Fruit fly (Drosophila melanogaster) whole organism, embryonic: ENCODE measurements around the gene DopEcR.

ENCODE experiments used
- Asciz ChIP-seq: fragments of 200-800 bp; sonication (Bioruptor generic); optimal IDR thresholded peaks from 2 replicates; lab custom pipeline; 2017; ENCODE audit warnings: missing biosample characterization, mild to moderate bottlenecking, missing genetic modification characterization, missing genetic modification reagents
- CG11456 ChIP-seq: fragments of 200-800 bp; sonication (Bioruptor generic); IDR thresholded peaks from 3 replicates; pipeline ENCODE4 v1.3.6; 2022; ENCODE audit warnings: missing biosample characterization, missing genetic modification characterization
- CG12104 ChIP-seq: fragments of 200-800 bp; sonication (Bioruptor generic); optimal IDR thresholded peaks from 3 replicates; lab custom pipeline; 2016; ENCODE audit warnings: missing biosample characterization, missing genetic modification characterization
- CG12744 ChIP-seq: fragments of 200-800 bp; sonication (Bioruptor generic); optimal IDR thresholded peaks from 2 replicates; lab custom pipeline; 2016; ENCODE audit warnings: missing biosample characterization, missing genetic modification characterization
- CG13287 ChIP-seq: fragments of 200-800 bp; sonication (Bioruptor generic); IDR thresholded peaks from 2 replicates; pipeline ENCODE4 v1.3.6; 2022; ENCODE audit warnings: missing biosample characterization, missing genetic modification characterization; ENCODE audit not compliant: partially characterized antibody
- CG17361 ChIP-seq: fragments of 200-800 bp; sonication (Bioruptor generic); IDR thresholded peaks from 3 replicates; pipeline ENCODE4 v1.3.6; 2022; ENCODE audit warnings: missing biosample characterization, missing genetic modification characterization
- CG17568 ChIP-seq: fragments of 200-800 bp; sonication (Bioruptor generic); optimal IDR thresholded peaks from 2 replicates; lab custom pipeline; 2018; ENCODE audit warnings: missing biosample characterization, mild to moderate bottlenecking, missing genetic modification characterization, moderate library complexity
- CG2120 ChIP-seq: fragments of 200-800 bp; sonication (Bioruptor generic); optimal IDR thresholded peaks from 3 replicates; lab custom pipeline; 2016; ENCODE audit warnings: missing biosample characterization, missing genetic modification characterization
- CG2678 ChIP-seq: fragments of 200-800 bp; sonication (Bioruptor generic); optimal IDR thresholded peaks from 3 replicates; lab custom pipeline; 2019; ENCODE audit warnings: missing biosample characterization, mild to moderate bottlenecking, missing genetic modification characterization, moderate library complexity
- CG31388 ChIP-seq: fragments of 200-800 bp; sonication (Bioruptor generic); optimal IDR thresholded peaks from 2 replicates; lab custom pipeline; 2016; ENCODE audit warnings: missing biosample characterization, missing genetic modification characterization
- CG33213 ChIP-seq: fragments of 200-800 bp; sonication (Bioruptor generic); optimal IDR thresholded peaks from 3 replicates; lab custom pipeline; 2016; ENCODE audit warnings: missing biosample characterization, missing genetic modification characterization
- CG3407 ChIP-seq: fragments of 200-800 bp; sonication (Bioruptor generic); optimal IDR thresholded peaks from 2 replicates; lab custom pipeline; 2018; ENCODE audit warnings: missing biosample characterization, mild to moderate bottlenecking, missing genetic modification characterization
- CG7372 ChIP-seq: fragments of 200-800 bp; sonication (Bioruptor generic); IDR thresholded peaks from 2 replicates; pipeline ENCODE4 v1.3.6; 2022; ENCODE audit warnings: missing biosample characterization, missing genetic modification characterization
- CG7987 ChIP-seq: fragments of 200-800 bp; sonication (Bioruptor generic); optimal IDR thresholded peaks from 2 replicates; lab custom pipeline; 2018; ENCODE audit warnings: missing biosample characterization, mild to moderate bottlenecking, missing genetic modification characterization, moderate library complexity
- H2.0 ChIP-seq: fragments of 200-800 bp; sonication (Bioruptor generic); IDR thresholded peaks from 2 replicates; pipeline ENCODE4 v1.3.6; 2022; ENCODE audit warnings: missing biosample characterization, missing genetic modification characterization
- Hr51 ChIP-seq, 2 experiments: fragments of 200-800 bp; sonication (Bioruptor generic); optimal IDR thresholded peaks; 2 replicates in 1 of 2; 3 replicates in 1 of 2; lab custom pipeline; 2016 to 2018; ENCODE audit warnings: missing biosample characterization in 2 of 2, missing genetic modification characterization in 2 of 2, mild to moderate bottlenecking in 1 of 2, moderate library complexity in 1 of 2
- Med ChIP-seq: fragments of 200-800 bp; sonication (Bioruptor generic); peaks from one replicate; lab custom pipeline; 2016; ENCODE audit warnings: missing biosample characterization, missing genetic modification characterization, mild to moderate bottlenecking, inconsistent platforms, moderate library complexity
- NC2β ChIP-seq: fragments of 200-800 bp; sonication (Bioruptor generic); optimal IDR thresholded peaks from 2 replicates; lab custom pipeline; 2016; ENCODE audit warnings: missing biosample characterization, missing genetic modification characterization
- Neu2 ChIP-seq: fragments of 200-800 bp; sonication (Bioruptor generic); optimal IDR thresholded peaks from 3 replicates; lab custom pipeline; 2016; ENCODE audit warnings: missing biosample characterization, missing genetic modification characterization, borderline replicate concordance
- Six4 ChIP-seq: fragments of 200-800 bp; sonication (Bioruptor generic); optimal IDR thresholded peaks from 2 replicates; lab custom pipeline; 2016; ENCODE audit warnings: missing biosample characterization, missing genetic modification characterization
- ara ChIP-seq: fragments of 200-800 bp; sonication (Bioruptor generic); IDR thresholded peaks from 2 replicates; pipeline ENCODE4 v1.3.6; 2022; ENCODE audit warnings: missing biosample characterization, missing genetic modification characterization
- bcd ChIP-seq: fragments of 200-800 bp; sonication (Bioruptor generic); optimal IDR thresholded peaks from 2 replicates; lab custom pipeline; 2017; ENCODE audit warnings: missing biosample characterization, mild to moderate bottlenecking, missing genetic modification characterization
- bowl ChIP-seq: fragments of 200-800 bp; sonication (Bioruptor generic); IDR thresholded peaks from 2 replicates; pipeline ENCODE4 v1.3.6; 2022; ENCODE audit warnings: missing biosample characterization, missing genetic modification characterization
- chinmo ChIP-seq: fragments of 200-800 bp; sonication (Bioruptor generic); IDR thresholded peaks from 4 replicates; pipeline ENCODE4 v1.3.6; 2022; ENCODE audit warnings: missing biosample characterization, missing genetic modification characterization; ENCODE audit not compliant: partially characterized antibody
- danr ChIP-seq: fragments of 200-800 bp; sonication (Bioruptor generic); IDR thresholded peaks from 2 replicates; pipeline ENCODE4 v1.3.6; 2022; ENCODE audit warnings: missing biosample characterization, missing genetic modification characterization
- dati ChIP-seq: fragments of 200-800 bp; sonication (Bioruptor generic); IDR thresholded peaks from 2 replicates; pipeline ENCODE4 v1.3.6; 2022; ENCODE audit warnings: missing biosample characterization, missing genetic modification characterization
- disco-r ChIP-seq: fragments of 200-800 bp; sonication (Bioruptor generic); optimal IDR thresholded peaks from 2 replicates; lab custom pipeline; 2016; ENCODE audit warnings: missing biosample characterization, missing genetic modification characterization
- dm ChIP-seq: fragments of 200-800 bp; sonication (Bioruptor generic); optimal IDR thresholded peaks from 3 replicates; lab custom pipeline; 2016; ENCODE audit warnings: missing biosample characterization, missing genetic modification characterization
- dmrt99B ChIP-seq: fragments of 200-800 bp; sonication (Bioruptor generic); optimal IDR thresholded peaks from 2 replicates; lab custom pipeline; 2018; ENCODE audit warnings: missing biosample characterization, mild to moderate bottlenecking, missing genetic modification characterization, moderate library complexity
- ems ChIP-seq: fragments of 200-800 bp; sonication (Bioruptor generic); optimal IDR thresholded peaks from 3 replicates; lab custom pipeline; 2016; ENCODE audit warnings: missing biosample characterization, missing genetic modification characterization
- eve ChIP-seq, 2 experiments: fragments of >200 bp; optimal IDR thresholded peaks; 2 replicates each; lab custom pipeline; 2017; ENCODE audit warnings: missing biosample characterization in 2 of 2, missing genetic modification characterization in 2 of 2
- fru ChIP-seq: fragments of >200 bp; optimal IDR thresholded peaks from 2 replicates; lab custom pipeline; 2017
- hkb ChIP-seq, 2 experiments: fragments of 200-800 bp in 1 of 2; fragments of >200 bp in 1 of 2; sonication (Bioruptor generic) in 1 of 2; IDR thresholded peaks in 1 of 2; optimal IDR thresholded peaks in 1 of 2; 2 replicates each; pipeline versions ENCODE4 v1.3.6 to Lab custom; 2017 to 2022; ENCODE audit warnings: missing biosample characterization in 1 of 2, missing genetic modification characterization in 1 of 2
- insv ChIP-seq, 2 experiments: fragments of 200-800 bp; sonication (Bioruptor generic); optimal IDR thresholded peaks; 3 replicates each; lab custom pipeline; 2016 to 2018; ENCODE audit warnings: missing biosample characterization in 2 of 2, missing genetic modification characterization in 2 of 2
- jing ChIP-seq: fragments of 200-800 bp; sonication (Bioruptor generic); optimal IDR thresholded peaks from 2 replicates; lab custom pipeline; 2018; ENCODE audit warnings: missing biosample characterization, mild to moderate bottlenecking, missing genetic modification characterization
- jumu ChIP-seq: fragments of 200-800 bp; sonication (Bioruptor generic); optimal IDR thresholded peaks from 3 replicates; lab custom pipeline; 2016; ENCODE audit warnings: missing biosample characterization, missing genetic modification characterization
- kah ChIP-seq: fragments of 200-800 bp; sonication (Bioruptor generic); optimal IDR thresholded peaks from 2 replicates; lab custom pipeline; 2018; ENCODE audit warnings: missing biosample characterization, mild to moderate bottlenecking, missing genetic modification characterization
- lab ChIP-seq: fragments of 200-800 bp; sonication (Bioruptor generic); optimal IDR thresholded peaks from 3 replicates; lab custom pipeline; 2017; ENCODE audit warnings: missing biosample characterization, missing genetic modification characterization, mild to moderate bottlenecking, moderate library complexity, missing genetic modification reagents
- lbe ChIP-seq: fragments of 200-800 bp; sonication (Bioruptor generic); optimal IDR thresholded peaks from 2 replicates; lab custom pipeline; 2016; ENCODE audit warnings: missing biosample characterization, mild to moderate bottlenecking, missing genetic modification characterization
- lmd ChIP-seq: fragments of 200-800 bp; sonication (Bioruptor generic); IDR thresholded peaks from 2 replicates; pipeline ENCODE4 v1.3.6; 2022; ENCODE audit warnings: missing biosample characterization, missing genetic modification characterization
- run ChIP-seq: fragments of 200-800 bp; sonication (Bioruptor generic); optimal IDR thresholded peaks from 3 replicates; lab custom pipeline; 2018; ENCODE audit warnings: missing biosample characterization, mild to moderate bottlenecking, missing genetic modification characterization
- sens ChIP-seq: fragments of 200-800 bp; sonication (Bioruptor generic); peaks from one replicate; lab custom pipeline; 2016; ENCODE audit warnings: missing biosample characterization, missing genetic modification characterization
- sisA ChIP-seq: fragments of 200-800 bp; sonication (Bioruptor generic); IDR thresholded peaks from 2 replicates; pipeline ENCODE4 v1.3.6; 2022; ENCODE audit warnings: missing biosample characterization, missing genetic modification characterization
- slbo ChIP-seq: fragments of 200-800 bp; sonication (Bioruptor generic); IDR thresholded peaks from 2 replicates; pipeline ENCODE4 v1.3.6; 2022; ENCODE audit warnings: missing biosample characterization, missing genetic modification characterization
- ttk ChIP-seq: fragments of 200-800 bp; sonication (Bioruptor generic); IDR thresholded peaks from 2 replicates; pipeline ENCODE4 v2.1.2; 2022; ENCODE audit warnings: missing biosample characterization, missing genetic modification characterization
- vnd ChIP-seq: fragments of 200-800 bp; sonication (Bioruptor generic); IDR thresholded peaks from 3 replicates; pipeline ENCODE4 v1.3.6; 2022; ENCODE audit warnings: missing biosample characterization, missing genetic modification characterization; ENCODE audit not compliant: partially characterized antibody
- vvl ChIP-seq: fragments of 200-800 bp; sonication (Bioruptor generic); IDR thresholded peaks from 2 replicates; pipeline ENCODE4 v1.3.6; 2022; ENCODE audit warnings: missing biosample characterization, missing genetic modification characterization
- zf30C ChIP-seq: fragments of 200-800 bp; sonication (Bioruptor generic); optimal IDR thresholded peaks from 3 replicates; lab custom pipeline; 2018; ENCODE audit warnings: missing biosample characterization, mild to moderate bottlenecking, missing genetic modification characterization

The DopEcR gene

DNA sequence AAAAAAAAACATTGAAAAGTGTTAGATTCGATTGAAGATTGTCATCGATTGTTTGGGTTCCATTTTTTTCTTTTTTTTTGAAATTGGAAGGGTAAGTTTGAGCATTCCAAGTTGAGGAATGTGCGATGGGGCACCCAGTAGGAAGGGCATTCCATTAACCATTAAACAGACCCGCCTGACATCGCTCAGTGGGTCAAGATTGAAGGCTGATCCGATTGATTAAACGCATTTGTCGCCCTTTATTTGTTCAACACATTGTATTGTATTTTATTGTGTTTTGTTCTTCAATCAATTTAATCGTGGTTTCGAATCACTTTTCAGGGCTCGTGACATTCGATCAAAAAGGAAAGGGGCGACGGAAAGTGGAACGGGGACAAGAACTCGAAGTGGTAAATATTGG is 39.1 kb downstream of the DopEcR start (continued):
- TF ChIP-seq eve (GFP tag; optimal IDR thresholded peaks at IDR 0.05; lab: Kevin White, UChicago), result peak in 1 of 2 experiments; percentile 69
- no peak for TF ChIP-seq CG11456 (GFP tag; lab: Robert Waterston, UW)
- TF ChIP-seq Six4, result no peak
- no peak for TF ChIP-seq Hr51 (GFP tag; optimal IDR thresholded peaks at IDR 0.05; lab: Kevin White, UChicago)
- TF ChIP-seq H2.0 (GFP tag; lab: Robert Waterston, UW), result no peak
- no peak for TF ChIP-seq CG2678 (tag; lab: Kevin White, UChicago)
- TF ChIP-seq Asciz (GFP tag; lab: Kevin White, UChicago), result no peak
- no peak for TF ChIP-seq CG17568
- TF ChIP-seq jing (GFP tag; lab: Kevin White, UChicago), result no peak
- TF ChIP-seq CG13287 (GFP tag; lab: Robert Waterston, UW), result no peak
- no peak for TF ChIP-seq zf30C (GFP tag; lab: Kevin White, UChicago)
- TF ChIP-seq CG7372, result no peak

DNA sequence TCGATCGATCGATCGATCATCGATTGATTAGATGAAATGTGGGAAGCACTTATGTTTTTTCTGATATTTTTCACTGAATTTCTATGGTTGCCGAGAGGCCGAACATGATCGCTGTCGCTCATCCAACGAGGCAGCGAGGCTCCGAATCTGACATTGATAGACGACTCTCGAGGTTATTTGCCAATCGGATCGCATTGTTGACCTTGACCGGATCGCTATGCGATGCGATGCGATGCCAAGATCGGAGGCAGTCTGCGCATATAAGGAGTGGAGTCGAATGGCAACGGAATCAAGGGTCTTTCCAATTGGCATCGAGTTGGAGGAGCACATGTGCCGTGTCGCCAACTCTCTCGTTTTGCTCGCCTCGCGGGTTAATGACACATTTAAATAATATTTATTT is 40.0 kb downstream of the DopEcR start:
- no peak for TF ChIP-seq dati (GFP tag; lab: Robert Waterston, UW)
- 0 out of 4 replicates have a peak, but pooled peaks have one; percentile 26 for TF ChIP-seq chinmo (GFP tag; lab: Robert Waterston, UW)

DNA sequence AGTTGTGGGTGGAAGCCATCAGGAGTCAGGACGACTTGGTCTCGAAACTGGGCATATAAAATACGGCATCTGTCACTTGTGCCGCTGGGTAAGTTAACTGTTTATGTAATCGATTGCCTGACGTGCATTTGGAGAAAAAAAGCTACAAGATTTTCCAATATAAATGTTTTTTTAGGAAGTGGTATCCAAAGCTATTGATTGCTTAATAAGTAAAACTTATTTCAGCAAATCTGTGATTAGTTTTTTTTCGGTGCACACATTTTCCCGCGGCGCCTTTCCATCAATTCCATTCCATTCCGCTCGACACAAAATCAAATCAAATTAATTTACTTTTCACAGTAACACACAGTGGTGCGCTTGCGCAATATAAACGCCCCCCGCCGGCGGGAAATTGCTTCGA is 40.7 kb downstream of the DopEcR start:
- TF ChIP-seq sisA (GFP tag; lab: Robert Waterston, UW), result 0 out of 2 replicates have a peak, but pooled peaks have one; percentile 12
- TF ChIP-seq ems (GFP tag; lab: Kevin White, UChicago), result no peak
- no peak for TF ChIP-seq insv (GFP tag; optimal IDR thresholded peaks at IDR 0.05; lab: Kevin White, UChicago)
- TF ChIP-seq CG12104 (GFP tag; lab: Kevin White, UChicago), result no peak
- no peak for TF ChIP-seq ara (GFP tag; lab: Robert Waterston, UW)
- TF ChIP-seq CG7372, result no peak
- TF ChIP-seq vnd (GFP tag; lab: Robert Waterston, UW), result no peak
- no peak for TF ChIP-seq jumu (GFP tag; lab: Kevin White, UChicago)
- no peak for TF ChIP-seq disco-r
- no peak for TF ChIP-seq hkb (optimal IDR thresholded peaks at IDR 0.05; lab: Kevin White, UChicago)
- peak; percentile 51; the same call in 1 of the 2 replicates for TF ChIP-seq hkb (GFP tag; IDR thresholded peaks at IDR 0.05; lab: Robert Waterston, UW)
- TF ChIP-seq lbe (GFP tag; lab: Kevin White, UChicago), result no peak
- TF ChIP-seq CG12744 (GFP tag; lab: Kevin White, UChicago), result no peak
- peak; percentile 25; the same call in 1 of the 2 replicates for TF ChIP-seq lmd (GFP tag; lab: Robert Waterston, UW)
- TF ChIP-seq dm, result no peak
- no peak for TF ChIP-seq sens
- no peak for TF ChIP-seq CG33213 (GFP tag; lab: Kevin White, UChicago)
- 0 out of 3 replicates have a peak, but pooled peaks have one; percentile 9 for TF ChIP-seq CG17361
- TF ChIP-seq CG3407 (GFP tag; lab: Kevin White, UChicago), result no peak
- no peak for TF ChIP-seq run (tag; lab: Kevin White, UChicago)
- TF ChIP-seq fru (lab: Kevin White, UChicago), result no peak
- TF ChIP-seq Neu2 (GFP tag; lab: Kevin White, UChicago), result no peak
- no peak for TF ChIP-seq bowl (GFP tag; lab: Robert Waterston, UW)
- peak; percentile 14 for TF ChIP-seq Med (GFP tag; lab: Kevin White, UChicago)
- no peak for TF ChIP-seq kah
- TF ChIP-seq dmrt99B, result peak; percentile 0
- TF ChIP-seq ttk (GFP tag; lab: Robert Waterston, UW), result peak; percentile 37; the same call in 1 of the 2 replicates
- TF ChIP-seq danr, result no peak
- TF ChIP-seq bcd, result no peak
- peak; percentile 32; the same call in 1 of the 2 replicates for TF ChIP-seq vvl (GFP tag; lab: Robert Waterston, UW)
- TF ChIP-seq CG31388 (GFP tag; lab: Kevin White, UChicago), result no peak
- no peak for TF ChIP-seq CG2120 (GFP tag; lab: Kevin White, UChicago)
- no peak for TF ChIP-seq lab (GFP tag; lab: Kevin White, UChicago)
- no peak for TF ChIP-seq CG7987
- no peak for TF ChIP-seq slbo (GFP tag; lab: Robert Waterston, UW)
- no peak for TF ChIP-seq NC2β (GFP tag; lab: Kevin White, UChicago)
- no peak for TF ChIP-seq eve (GFP tag; optimal IDR thresholded peaks at IDR 0.05; lab: Kevin White, UChicago)
